Worm (Caenorhabditis elegans): ENCODE measurements around the gene F09C6.15.

F09C6.15 gene

ce11 chrV:16880054-16880453, 13.5 kb upstream of the F09C6.15 start, which contains the start of gene F09C6.3:
F09C6.3 (minus strand) TSS chrV:16880154.
- TF ChIP-seq let-607 (tag; optimal IDR thresholded peaks at IDR 0.05): no peak
- TF ChIP-seq repo-1 (tag; optimal IDR thresholded peaks at IDR 0.05): no peak
- TF ChIP-seq madf-3 (GFP tag; IDR thresholded peaks at IDR 0.05): no peak
- TF ChIP-seq ztf-3 (GFP tag; optimal IDR thresholded peaks at IDR 0.05): no peak
- no peak for TF ChIP-seq unc-62 (GFP tag; optimal IDR thresholded peaks at IDR 0.05)
- no peak for TF ChIP-seq T07F8.4 (tag; optimal IDR thresholded peaks at IDR 0.05)
- TF ChIP-seq ets-4 (GFP tag; optimal IDR thresholded peaks at IDR 0.05): no peak
- TF ChIP-seq F52B5.7 (tag; optimal IDR thresholded peaks at IDR 0.05): no peak
- TF ChIP-seq unc-130 (GFP tag; optimal IDR thresholded peaks at IDR 0.05): no peak
- TF ChIP-seq hmg-1.2 (GFP tag; IDR thresholded peaks at IDR 0.05): no peak

DNA sequence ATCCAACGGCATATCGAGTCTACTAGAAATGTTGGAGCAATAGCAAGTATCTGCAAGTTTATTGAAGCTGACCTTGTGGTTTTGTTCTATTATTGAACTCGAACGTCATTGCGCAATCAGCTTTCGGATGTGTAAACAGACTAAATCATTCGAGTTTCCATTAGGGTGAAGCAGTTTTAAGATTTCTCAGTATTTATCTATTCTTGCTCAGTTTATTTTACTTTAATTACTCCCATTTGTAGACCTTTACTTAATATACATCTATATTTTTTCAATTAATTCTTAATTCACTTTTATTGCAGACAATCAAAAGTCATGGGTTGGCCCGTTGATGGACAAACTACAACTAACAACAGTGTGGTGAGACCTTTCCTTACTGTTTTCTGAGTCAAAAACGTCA, 12.9 kb upstream of the F09C6.15 start, which contains the start of gene F09C6.14:
TSS of gene F09C6.14 (plus strand) at position 301 of the 400 bp plus-strand sequence.
- no peak for TF ChIP-seq F39B2.1 (GFP tag; IDR thresholded peaks at IDR 0.05)
- no peak for TF ChIP-seq rpc-1 (optimal IDR thresholded peaks at IDR 0.05)
- TF ChIP-seq rpc-1 (tag; optimal IDR thresholded peaks at IDR 0.05): no peak
- TF ChIP-seq repo-1 (tag; optimal IDR thresholded peaks at IDR 0.05): no peak
- no peak for TF ChIP-seq C17E4.6 (GFP tag; IDR thresholded peaks at IDR 0.05)
- no peak for TF ChIP-seq ceh-40 (GFP tag; IDR thresholded peaks at IDR 0.05)

DNA sequence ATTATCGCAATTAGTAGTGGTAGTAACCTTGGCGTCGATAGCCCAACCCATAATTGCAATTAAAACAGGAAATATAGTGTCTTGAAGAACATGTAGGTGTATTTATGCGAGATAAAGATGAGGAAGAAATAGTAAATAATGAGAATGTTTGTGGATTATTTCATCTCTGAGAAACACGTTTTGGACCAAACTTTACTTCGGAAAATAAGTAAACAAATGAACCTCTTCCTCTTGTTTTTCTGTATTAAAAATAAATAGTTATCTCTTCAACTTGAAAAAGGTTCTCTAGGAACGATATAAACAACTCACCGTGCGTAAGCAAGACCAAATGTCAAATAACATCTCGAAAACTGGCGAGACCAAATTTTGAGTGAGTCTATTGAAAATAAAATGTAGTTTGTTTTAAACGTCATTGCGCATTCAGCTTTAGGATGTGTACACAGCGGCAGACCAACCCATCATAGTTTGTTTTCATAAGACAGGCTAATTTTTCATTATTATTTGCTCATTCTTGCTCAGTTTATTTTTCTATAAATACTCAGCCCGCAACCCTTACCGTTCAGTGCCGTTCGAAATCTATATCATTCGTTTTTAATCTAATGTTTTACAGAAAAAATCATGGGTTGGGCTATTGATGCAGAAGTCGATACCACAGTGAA, 11.2 kb upstream of the F09C6.15 start, which contains the start of the genes F09C6.11 and F09C6.12:
TSS of gene F09C6.11 (minus strand) at position 51 of the 659 bp plus-strand sequence.
TSS of gene F09C6.12 (plus strand) at position 609 of the 659 bp plus-strand sequence.
- no peak for TF ChIP-seq gei-17 (GFP tag; optimal IDR thresholded peaks at IDR 0.05)
- no peak for TF ChIP-seq egl-18 (GFP tag; IDR thresholded peaks at IDR 0.05)
- TF ChIP-seq let-526 (GFP tag; IDR thresholded peaks at IDR 0.05): no peak
- no peak for TF ChIP-seq Y53F4B.3 (GFP tag; IDR thresholded peaks at IDR 0.05)
- TF ChIP-seq ZK185.1 (tag; optimal IDR thresholded peaks at IDR 0.05; ENCODE audit: poor library complexity, severe bottlenecking): no peak
- no peak for TF ChIP-seq Y67H2A.10 (GFP tag; conservative IDR thresholded peaks at IDR 0.05)
- no peak for TF ChIP-seq ztf-3 (GFP tag; optimal IDR thresholded peaks at IDR 0.05)
- no peak for TF ChIP-seq madf-10 (tag; optimal IDR thresholded peaks at IDR 0.05)
- TF ChIP-seq F10E7.11 (tag; optimal IDR thresholded peaks at IDR 0.05): no peak
- TF ChIP-seq snpc-1.1 (tag; optimal IDR thresholded peaks at IDR 0.05; ENCODE audit: insufficient read depth): no peak
- TF ChIP-seq B0035.1 (tag; optimal IDR thresholded peaks at IDR 0.05): no peak
- no peak for TF ChIP-seq B0019.2 (GFP tag; conservative IDR thresholded peaks at IDR 0.05)
- no peak for TF ChIP-seq ceh-27 (GFP tag; optimal IDR thresholded peaks at IDR 0.05)
- no peak for TF ChIP-seq snpc-3.4 (tag; optimal IDR thresholded peaks at IDR 0.05)

- no peak for TF ChIP-seq F55B11.4 (tag; optimal IDR thresholded peaks at IDR 0.05; ENCODE audit: borderline replicate concordance, insufficient read depth)
- TF ChIP-seq aptf-2 (GFP tag; conservative IDR thresholded peaks at IDR 0.05): no peak
- no peak for TF ChIP-seq tbx-9 (tag; optimal IDR thresholded peaks at IDR 0.05; ENCODE audit: borderline replicate concordance)
- TF ChIP-seq unc-130 (GFP tag; optimal IDR thresholded peaks at IDR 0.05): no peak
- no peak for TF ChIP-seq ceh-27 (GFP tag; optimal IDR thresholded peaks at IDR 0.05)
- TF ChIP-seq xnd-1 (tag; optimal IDR thresholded peaks at IDR 0.05): no peak
- no peak for TF ChIP-seq F49E8.2 (tag; optimal IDR thresholded peaks at IDR 0.05; ENCODE audit: insufficient read depth)
- TF ChIP-seq egl-18 (GFP tag; IDR thresholded peaks at IDR 0.05): no peak
- no peak for TF ChIP-seq ztf-3 (GFP tag; optimal IDR thresholded peaks at IDR 0.05)
- TF ChIP-seq nhr-27 (tag; optimal IDR thresholded peaks at IDR 0.05): no peak
- TF ChIP-seq B0261.1 (tag; optimal IDR thresholded peaks at IDR 0.05): no peak
These were observed 8.8 kb upstream of the F09C6.15 start, which contains the start of gene F09C6.13 for ce11 chrV:16884744-16885143. F09C6.13 (plus strand) TSS chrV:16885044.

Data from whole organism, young adult.